Worm (Caenorhabditis elegans): ENCODE measurements around the gene rfc-2.

Gene rfc-2

ce11 chrIV:1346981-1347380, at the start of gene rfc-2 (continued):
- TF ChIP-seq hrde-1 (tag; optimal IDR thresholded peaks at IDR 0.05; ENCODE audit: borderline replicate concordance) = no peak
- no peak for TF ChIP-seq Y79H2A.3 (GFP tag; conservative IDR thresholded peaks at IDR 0.05)
- no peak for TF ChIP-seq F23B12.7 (tag; optimal IDR thresholded peaks at IDR 0.05; ENCODE audit: insufficient read depth)
- TF ChIP-seq efl-1 (GFP tag; optimal IDR thresholded peaks at IDR 0.05) = no peak
- TF ChIP-seq lin-26 (GFP tag; IDR thresholded peaks at IDR 0.05) = no peak
- peak; percentile 42; the same call in 1 of the 2 replicates for TF ChIP-seq dox-1 (GFP tag; IDR thresholded peaks at IDR 0.05)

ce11 chrIV:1298984-1299383, 48.1 kb upstream of the rfc-2 start:
- no peak for TF ChIP-seq F55B11.4 (tag; optimal IDR thresholded peaks at IDR 0.05; ENCODE audit: borderline replicate concordance, insufficient read depth)
- peak; percentile 67 for TF ChIP-seq zfh-2 (GFP tag; conservative IDR thresholded peaks at IDR 0.05)

ce11 chrIV:1309600-1310207, 37.4 kb upstream of the rfc-2 start, which contains the start of the genes ddx-46 and F53H1.4:
TSS of gene ddx-46 (minus strand) at chrIV:1309650.
TSS of gene F53H1.4 (plus strand) at chrIV:1310166.
- TF ChIP-seq lin-35 (GFP tag; optimal IDR thresholded peaks at IDR 0.05) (peak in 1 of 3 experiments; percentile 65), hmg-1.2 (GFP tag; IDR thresholded peaks at IDR 0.05) (no peak), egrh-3 (GFP tag; IDR thresholded peaks at IDR 0.05) (no peak), F55B11.4 (tag; optimal IDR thresholded peaks at IDR 0.05; ENCODE audit: borderline replicate concordance, insufficient read depth) (no peak), ztf-6 (GFP tag; IDR thresholded peaks at IDR 0.05) (no peak), fkh-3 (tag; optimal IDR thresholded peaks at IDR 0.05) (no peak), xnd-1 (tag; optimal IDR thresholded peaks at IDR 0.05) (no peak), dpl-1 (GFP tag; optimal IDR thresholded peaks at IDR 0.05) (peak; percentile 61), chd-7 (tag; optimal IDR thresholded peaks at IDR 0.05) (no peak), K12H6.12 (tag; optimal IDR thresholded peaks at IDR 0.05) (no peak), snpc-4 (GFP tag; optimal IDR thresholded peaks at IDR 0.05) (no peak), snpc-4 (tag; optimal IDR thresholded peaks at IDR 0.05) (no peak), ccch-3 (GFP tag; optimal IDR thresholded peaks at IDR 0.05) (no peak), mes-4 (tag; optimal IDR thresholded peaks at IDR 0.05) (no peak), lag-1 (GFP tag; IDR thresholded peaks at IDR 0.05) (no peak), ztf-3 (GFP tag; optimal IDR thresholded peaks at IDR 0.05) (no peak), B0336.3 (GFP tag; IDR thresholded peaks at IDR 0.05) (no peak), atf-7 (tag; optimal IDR thresholded peaks at IDR 0.05) (no peak), attf-6 (GFP tag; IDR thresholded peaks at IDR 0.05) (no peak), attf-5 (GFP tag; optimal IDR thresholded peaks at IDR 0.05) (peak; percentile 16), efl-1 (GFP tag; optimal IDR thresholded peaks at IDR 0.05) (peak; percentile 61), ztf-18 (tag; optimal IDR thresholded peaks at IDR 0.05) (no peak), attf-3 (GFP tag; conservative IDR thresholded peaks at IDR 0.05) (peak; percentile 99), nfya-1 (tag; optimal IDR thresholded peaks at IDR 0.05; ENCODE audit: borderline replicate concordance, insufficient read depth) (no peak), B0035.1 (tag; optimal IDR thresholded peaks at IDR 0.05) (no peak), egl-18 (GFP tag; IDR thresholded peaks at IDR 0.05) (no peak), nhr-120 (GFP tag; IDR thresholded peaks at IDR 0.05) (no peak), hmg-20 (GFP tag; IDR thresholded peaks at IDR 0.05) (no peak), lsy-27 (tag; optimal IDR thresholded peaks at IDR 0.05; ENCODE audit: borderline replicate concordance, insufficient read depth) (no peak), T07F8.4 (tag; optimal IDR thresholded peaks at IDR 0.05) (no peak), D2030.7 (GFP tag; IDR thresholded peaks at IDR 0.05) (no peak), nfyb-1 (GFP tag; IDR thresholded peaks at IDR 0.05) (no peak), dpff-1 (tag; optimal IDR thresholded peaks at IDR 0.05) (no peak), unc-62 (GFP tag; optimal IDR thresholded peaks at IDR 0.05) (no peak), nhr-27 (tag; optimal IDR thresholded peaks at IDR 0.05) (no peak), egl-44 (GFP tag; IDR thresholded peaks at IDR 0.05) (no peak), tbp1 (GFP tag; optimal IDR thresholded peaks at IDR 0.05) (no peak), lsl-1 (GFP tag; optimal IDR thresholded peaks at IDR 0.05) (peak; percentile 3)

All from whole organism, young adult.